Worm (Caenorhabditis elegans): Measurements from ENCODE around the gene K07H8.12.

- TF ChIP-seq ama-1 (optimal IDR thresholded peaks at IDR 0.05) (no peak), ama-1 (GFP tag; optimal IDR thresholded peaks at IDR 0.05) (no peak), athp-1 (tag; optimal IDR thresholded peaks at IDR 0.05) (no peak), ceh-40 (GFP tag; IDR thresholded peaks at IDR 0.05) (no peak)
These were observed 42.3 kb upstream of the K07H8.12 start for ce11 chrIV:8318799-8319198.
